Worm (Caenorhabditis elegans) whole organism, late embryonic: Measurements from ENCODE around the gene Y54F10BM.23.

Experiments used
- F13H6.1 ChIP-seq: sonication (generic microtip); optimal IDR thresholded peaks from 2 replicates; lab custom pipeline; 2016; ENCODE audit warnings: missing genetic modification characterization, missing compliant biosample characterization
- ahr-1 ChIP-seq: sonication (generic microtip); optimal IDR thresholded peaks from 2 replicates; lab custom pipeline; 2016; ENCODE audit warnings: missing genetic modification characterization, missing compliant biosample characterization
- ama-1 ChIP-seq: fragments of 150-350 bp; optimal IDR thresholded peaks from 2 replicates; lab custom pipeline; 2014
- ceh-48 ChIP-seq: sonication (generic microtip); optimal IDR thresholded peaks from 2 replicates; lab custom pipeline; 2016; ENCODE audit warnings: missing genetic modification characterization, inconsistent platforms, missing compliant biosample characterization
- ceh-6 ChIP-seq: fragments of 200-800 bp; sonication (Bioruptor generic); optimal IDR thresholded peaks from 2 replicates; lab custom pipeline; 2018; ENCODE audit warnings: mild to moderate bottlenecking, missing genetic modification characterization, missing compliant biosample characterization
- dmd-4 ChIP-seq: sonication (generic microtip); optimal IDR thresholded peaks from 2 replicates; lab custom pipeline; 2016; ENCODE audit warnings: borderline replicate concordance, missing genetic modification characterization, missing compliant biosample characterization
- dve-1 ChIP-seq: sonication (generic microtip); optimal IDR thresholded peaks from 2 replicates; lab custom pipeline; 2017; ENCODE audit warnings: antibody characterized with exemption, mild to moderate bottlenecking, missing genetic modification characterization, missing compliant biosample characterization
- fkh-10 ChIP-seq: fragments of 150-350 bp; optimal IDR thresholded peaks from 2 replicates; lab custom pipeline; 2014; ENCODE audit warnings: missing biosample characterization, missing genetic modification reagents, missing genetic modification characterization
- nhr-11 ChIP-seq: fragments of 150-350 bp; optimal IDR thresholded peaks from 2 replicates; lab custom pipeline; 2014; ENCODE audit warnings: missing biosample characterization, missing genetic modification characterization
- odd-2 ChIP-seq: sonication (generic microtip); optimal IDR thresholded peaks from 2 replicates; lab custom pipeline; 2017; ENCODE audit warnings: antibody characterized with exemption, mild to moderate bottlenecking, missing genetic modification characterization, missing compliant biosample characterization
- pax-1 ChIP-seq: fragments of 150-350 bp; optimal IDR thresholded peaks from 2 replicates; lab custom pipeline; 2014; ENCODE audit warnings: missing biosample characterization, missing genetic modification characterization
- pqm-1 ChIP-seq: sonication (generic microtip); optimal IDR thresholded peaks from 2 replicates; lab custom pipeline; 2016; ENCODE audit warnings: missing genetic modification characterization, missing compliant biosample characterization
- sox-4 ChIP-seq: sonication (generic microtip); optimal IDR thresholded peaks from 2 replicates; lab custom pipeline; 2017; ENCODE audit warnings: mild to moderate bottlenecking, missing genetic modification characterization, inconsistent platforms, missing compliant biosample characterization

DNA sequence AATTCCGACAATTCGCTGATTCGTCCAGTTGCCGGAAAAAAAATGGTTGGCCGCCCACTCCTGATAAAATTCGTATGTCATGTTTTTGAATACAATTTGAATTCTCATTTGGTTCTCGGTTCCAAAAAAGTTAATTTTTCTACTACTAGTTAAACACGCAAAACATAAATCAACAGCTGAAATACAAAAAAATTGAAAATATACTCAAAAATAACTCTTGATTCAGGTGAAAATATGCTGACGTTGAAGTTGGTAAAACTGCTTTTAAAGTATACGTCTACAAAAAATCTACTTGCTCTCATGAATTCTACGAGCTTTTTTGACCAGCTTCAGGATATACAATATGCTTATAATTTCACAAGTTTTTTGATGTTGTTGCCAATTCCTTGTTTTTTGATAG is 38.9 kb downstream of the Y54F10BM.23 start, which contains the start of gene srz-56:
- TF ChIP-seq nhr-11 (tag; lab: Kevin White, UChicago) (no peak), ahr-1 (tag; lab: Kevin White, UChicago) (no peak), ama-1 (lab: Kevin White, UChicago) (no peak), ceh-6 (GFP tag; lab: Kevin White, UChicago) (no peak), ceh-48 (tag; lab: Kevin White, UChicago) (no peak), fkh-10 (no peak), dve-1 (tag; lab: Kevin White, UChicago) (no peak), sox-4 (no peak), dmd-4 (tag; lab: Kevin White, UChicago) (no peak), F13H6.1 (no peak), pax-1 (tag; lab: Kevin White, UChicago) (no peak), odd-2 (no peak), pqm-1 (no peak)
